Fruit fly (Drosophila melanogaster) whole organism, embryonic: Measurements from ENCODE around the gene Gmppb.

Experiments used
- Antp ChIP-seq: fragments of 200-800 bp; sonication (Bioruptor generic); optimal IDR thresholded peaks from 3 replicates; lab custom pipeline; 2016; ENCODE audit warnings: missing biosample characterization, missing genetic modification characterization
- B-H2 ChIP-seq: fragments of 200-800 bp; sonication (Bioruptor generic); optimal IDR thresholded peaks from 2 replicates; lab custom pipeline; 2018; ENCODE audit warnings: missing biosample characterization, mild to moderate bottlenecking, missing genetic modification characterization
- Bgb ChIP-seq: fragments of 200-800 bp; sonication (Bioruptor generic); IDR thresholded peaks from 2 replicates; pipeline ENCODE4 v1.3.6; 2022; ENCODE audit warnings: missing biosample characterization, missing genetic modification characterization; ENCODE audit not compliant: partially characterized antibody
- CG10274 ChIP-seq: fragments of 200-800 bp; sonication (Bioruptor generic); optimal IDR thresholded peaks from 3 replicates; lab custom pipeline; 2017; ENCODE audit warnings: missing biosample characterization, mild to moderate bottlenecking, missing genetic modification characterization
- CG10543 ChIP-seq: fragments of 200-800 bp; sonication (Bioruptor generic); optimal IDR thresholded peaks from 3 replicates; lab custom pipeline; 2017; ENCODE audit warnings: missing biosample characterization, mild to moderate bottlenecking, missing genetic modification characterization, moderate library complexity
- CG13287 ChIP-seq: fragments of 200-800 bp; sonication (Bioruptor generic); IDR thresholded peaks from 2 replicates; pipeline ENCODE4 v1.3.6; 2022; ENCODE audit warnings: missing biosample characterization, missing genetic modification characterization; ENCODE audit not compliant: partially characterized antibody
- CG13424 ChIP-seq: fragments of 200-800 bp; sonication (Bioruptor generic); optimal IDR thresholded peaks from 2 replicates; lab custom pipeline; 2019; ENCODE audit warnings: missing biosample characterization, mild to moderate bottlenecking, missing genetic modification characterization, moderate library complexity
- CG15011 ChIP-seq: fragments of 200-800 bp; sonication (Bioruptor generic); optimal IDR thresholded peaks from 3 replicates; lab custom pipeline; 2018; ENCODE audit warnings: missing biosample characterization, mild to moderate bottlenecking, missing genetic modification characterization
- CG1602 ChIP-seq: fragments of 200-800 bp; sonication (Bioruptor generic); optimal IDR thresholded peaks from 3 replicates; lab custom pipeline; 2016; ENCODE audit warnings: missing biosample characterization, missing genetic modification characterization
- CG1603 ChIP-seq: fragments of 200-800 bp; sonication (Bioruptor generic); optimal IDR thresholded peaks from 2 replicates; lab custom pipeline; 2019; ENCODE audit warnings: missing biosample characterization, mild to moderate bottlenecking, missing genetic modification characterization, moderate library complexity
- CG17829 ChIP-seq: fragments of 200-800 bp; optimal IDR thresholded peaks from 2 replicates; lab custom pipeline; 2019; ENCODE audit warnings: missing biosample characterization, mild to moderate bottlenecking, missing genetic modification characterization, moderate library complexity
- CG2199 ChIP-seq: fragments of 200-800 bp; sonication (Bioruptor generic); IDR thresholded peaks from 3 replicates; pipeline ENCODE4 v1.3.6; 2022; ENCODE audit warnings: missing biosample characterization, missing genetic modification characterization
- CG33213 ChIP-seq: fragments of 200-800 bp; sonication (Bioruptor generic); optimal IDR thresholded peaks from 3 replicates; lab custom pipeline; 2016; ENCODE audit warnings: missing biosample characterization, missing genetic modification characterization
- CG33557 ChIP-seq: fragments of 200-800 bp; sonication (Bioruptor generic); optimal IDR thresholded peaks from 2 replicates; lab custom pipeline; 2019; ENCODE audit warnings: missing biosample characterization, mild to moderate bottlenecking, missing genetic modification characterization, moderate library complexity
- CG3407 ChIP-seq: fragments of 200-800 bp; sonication (Bioruptor generic); optimal IDR thresholded peaks from 2 replicates; lab custom pipeline; 2018; ENCODE audit warnings: missing biosample characterization, mild to moderate bottlenecking, missing genetic modification characterization
- CG4617 ChIP-seq: fragments of 200-800 bp; sonication (Bioruptor generic); optimal IDR thresholded peaks from 3 replicates; lab custom pipeline; 2016; ENCODE audit warnings: missing biosample characterization, missing genetic modification characterization, borderline replicate concordance
- CG6689 ChIP-seq: fragments of 200-800 bp; sonication (Bioruptor generic); IDR thresholded peaks from 2 replicates; pipeline ENCODE4 v1.3.6; 2022; ENCODE audit warnings: missing biosample characterization, missing genetic modification characterization
- CG6813 ChIP-seq: fragments of 200-800 bp; sonication (Bioruptor generic); optimal IDR thresholded peaks from 2 replicates; lab custom pipeline; 2017; ENCODE audit warnings: missing biosample characterization, missing genetic modification characterization, mild to moderate bottlenecking, moderate library complexity, missing genetic modification reagents
- CG7839 ChIP-seq: fragments of 200-800 bp; sonication (Bioruptor generic); optimal IDR thresholded peaks from 3 replicates; lab custom pipeline; 2018; ENCODE audit warnings: missing biosample characterization, mild to moderate bottlenecking, missing genetic modification characterization, moderate library complexity
- Dek ChIP-seq: fragments of 200-800 bp; sonication (Bioruptor generic); optimal IDR thresholded peaks from 3 replicates; lab custom pipeline; 2019; ENCODE audit warnings: missing biosample characterization, mild to moderate bottlenecking, missing genetic modification characterization, moderate library complexity
- Dp ChIP-seq: fragments of 200-800 bp; sonication (Bioruptor generic); optimal IDR thresholded peaks from 2 replicates; lab custom pipeline; 2018; ENCODE audit warnings: missing biosample characterization, mild to moderate bottlenecking, missing genetic modification characterization, moderate library complexity
- Drgx ChIP-seq: fragments of 200-800 bp; sonication (Bioruptor generic); IDR thresholded peaks from 2 replicates; pipeline ENCODE4 v1.3.6; 2022; ENCODE audit warnings: missing biosample characterization, missing genetic modification characterization
- E2f1 ChIP-seq: fragments of 200-800 bp; sonication (Bioruptor generic); IDR thresholded peaks from 2 replicates; pipeline ENCODE4 v1.3.6; 2022; ENCODE audit warnings: missing biosample characterization, missing genetic modification characterization
- Fer3 ChIP-seq: fragments of 200-800 bp; sonication (Bioruptor generic); optimal IDR thresholded peaks from 2 replicates; lab custom pipeline; 2018; ENCODE audit warnings: missing biosample characterization, mild to moderate bottlenecking, missing genetic modification characterization, moderate library complexity
- HLH54F ChIP-seq: fragments of 200-800 bp; sonication (Bioruptor generic); optimal IDR thresholded peaks from 3 replicates; lab custom pipeline; 2016; ENCODE audit warnings: missing biosample characterization, missing genetic modification characterization
- HmgD ChIP-seq: fragments of 200-800 bp; sonication (Bioruptor generic); optimal IDR thresholded peaks from 3 replicates; lab custom pipeline; 2016; ENCODE audit warnings: missing biosample characterization, missing genetic modification characterization
- MBD-R2 ChIP-seq: fragments of 200-800 bp; sonication (Bioruptor generic); IDR thresholded peaks from 2 replicates; pipeline ENCODE4 v1.3.6; 2022; ENCODE audit warnings: missing biosample characterization, missing genetic modification characterization
- Nf-YA ChIP-seq: fragments of 200-800 bp; sonication (Bioruptor generic); IDR thresholded peaks from 2 replicates; pipeline ENCODE4 v1.3.6; 2022; ENCODE audit warnings: missing biosample characterization, missing genetic modification characterization
- Nf-YC ChIP-seq: fragments of 200-800 bp; optimal IDR thresholded peaks from 3 replicates; lab custom pipeline; 2019; ENCODE audit warnings: missing biosample characterization, mild to moderate bottlenecking, missing genetic modification characterization, moderate library complexity
- Sox100B ChIP-seq: fragments of 200-800 bp; sonication (Bioruptor generic); optimal IDR thresholded peaks from 3 replicates; lab custom pipeline; 2018; ENCODE audit warnings: missing biosample characterization, mild to moderate bottlenecking, missing genetic modification characterization
- Spps ChIP-seq: fragments of 200-800 bp; sonication (Bioruptor generic); optimal IDR thresholded peaks from 2 replicates; lab custom pipeline; 2018; ENCODE audit warnings: missing biosample characterization, mild to moderate bottlenecking, missing genetic modification characterization
- Sry-β ChIP-seq: fragments of 200-800 bp; sonication (Bioruptor generic); optimal IDR thresholded peaks from 2 replicates; lab custom pipeline; 2018; ENCODE audit warnings: missing biosample characterization, mild to moderate bottlenecking, missing genetic modification characterization, moderate library complexity
- TFAM ChIP-seq: fragments of 200-800 bp; sonication (Bioruptor generic); optimal IDR thresholded peaks from 2 replicates; lab custom pipeline; 2017; ENCODE audit warnings: missing biosample characterization, missing genetic modification characterization, inconsistent platforms
- Vsx1 ChIP-seq: fragments of 200-800 bp; sonication (Bioruptor generic); optimal IDR thresholded peaks from 2 replicates; lab custom pipeline; 2017; ENCODE audit warnings: missing biosample characterization, mild to moderate bottlenecking, missing genetic modification characterization, missing genetic modification reagents
- bowl ChIP-seq: fragments of 200-800 bp; sonication (Bioruptor generic); IDR thresholded peaks from 2 replicates; pipeline ENCODE4 v1.3.6; 2022; ENCODE audit warnings: missing biosample characterization, missing genetic modification characterization
- bsh ChIP-seq, 2 experiments: fragments of 200-800 bp; sonication (Bioruptor generic); optimal IDR thresholded peaks; 2 replicates each; lab custom pipeline; 2017 to 2018; ENCODE audit warnings: mild to moderate bottlenecking in 2 of 2, missing biosample characterization in 2 of 2, missing genetic modification characterization in 2 of 2, moderate library complexity in 1 of 2
- btn ChIP-seq: fragments of 200-800 bp; sonication (Bioruptor generic); optimal IDR thresholded peaks from 2 replicates; lab custom pipeline; 2016; ENCODE audit warnings: missing biosample characterization, missing genetic modification characterization
- da ChIP-seq: fragments of 200-800 bp; sonication (Bioruptor generic); optimal IDR thresholded peaks from 2 replicates; lab custom pipeline; 2016; ENCODE audit warnings: missing biosample characterization, missing genetic modification characterization
- klu ChIP-seq: fragments of 200-800 bp; sonication (Bioruptor generic); IDR thresholded peaks from 2 replicates; pipeline ENCODE4 v1.3.6; 2022; ENCODE audit warnings: missing biosample characterization, missing genetic modification characterization
- nerfin-2 ChIP-seq: fragments of 200-800 bp; sonication (Bioruptor generic); IDR thresholded peaks from 2 replicates; pipeline ENCODE4 v1.3.6; 2022; ENCODE audit warnings: missing biosample characterization, missing genetic modification characterization; ENCODE audit not compliant: partially characterized antibody
- pb ChIP-seq: fragments of 200-800 bp; sonication (Bioruptor generic); optimal IDR thresholded peaks from 3 replicates; lab custom pipeline; 2016; ENCODE audit warnings: missing biosample characterization, missing genetic modification characterization
- psq ChIP-seq: fragments of 200-800 bp; sonication (Bioruptor generic); optimal IDR thresholded peaks from 2 replicates; lab custom pipeline; 2017; ENCODE audit warnings: missing biosample characterization, missing genetic modification characterization
- repo ChIP-seq: fragments of 200-800 bp; sonication (Bioruptor generic); optimal IDR thresholded peaks from 2 replicates; lab custom pipeline; 2016; ENCODE audit warnings: missing biosample characterization, missing genetic modification characterization
- row ChIP-seq: fragments of 200-800 bp; sonication (Bioruptor generic); IDR thresholded peaks from 3 replicates; pipeline ENCODE4 v1.3.6; 2022; ENCODE audit warnings: missing biosample characterization, missing genetic modification characterization
- vfl ChIP-seq: fragments of 200-800 bp; sonication (Bioruptor generic); optimal IDR thresholded peaks from 2 replicates; lab custom pipeline; 2016; ENCODE audit warnings: missing biosample characterization, missing genetic modification characterization
- vnd ChIP-seq: fragments of 200-800 bp; sonication (Bioruptor generic); IDR thresholded peaks from 3 replicates; pipeline ENCODE4 v1.3.6; 2022; ENCODE audit warnings: missing biosample characterization, missing genetic modification characterization; ENCODE audit not compliant: partially characterized antibody
- wdn ChIP-seq: fragments of 200-800 bp; sonication (Bioruptor generic); IDR thresholded peaks from 2 replicates; pipeline ENCODE4 v1.3.6; 2022; ENCODE audit warnings: missing biosample characterization, missing genetic modification characterization
- zf30C ChIP-seq: fragments of 200-800 bp; sonication (Bioruptor generic); optimal IDR thresholded peaks from 3 replicates; lab custom pipeline; 2018; ENCODE audit warnings: missing biosample characterization, mild to moderate bottlenecking, missing genetic modification characterization

Gene Gmppb

DNA sequence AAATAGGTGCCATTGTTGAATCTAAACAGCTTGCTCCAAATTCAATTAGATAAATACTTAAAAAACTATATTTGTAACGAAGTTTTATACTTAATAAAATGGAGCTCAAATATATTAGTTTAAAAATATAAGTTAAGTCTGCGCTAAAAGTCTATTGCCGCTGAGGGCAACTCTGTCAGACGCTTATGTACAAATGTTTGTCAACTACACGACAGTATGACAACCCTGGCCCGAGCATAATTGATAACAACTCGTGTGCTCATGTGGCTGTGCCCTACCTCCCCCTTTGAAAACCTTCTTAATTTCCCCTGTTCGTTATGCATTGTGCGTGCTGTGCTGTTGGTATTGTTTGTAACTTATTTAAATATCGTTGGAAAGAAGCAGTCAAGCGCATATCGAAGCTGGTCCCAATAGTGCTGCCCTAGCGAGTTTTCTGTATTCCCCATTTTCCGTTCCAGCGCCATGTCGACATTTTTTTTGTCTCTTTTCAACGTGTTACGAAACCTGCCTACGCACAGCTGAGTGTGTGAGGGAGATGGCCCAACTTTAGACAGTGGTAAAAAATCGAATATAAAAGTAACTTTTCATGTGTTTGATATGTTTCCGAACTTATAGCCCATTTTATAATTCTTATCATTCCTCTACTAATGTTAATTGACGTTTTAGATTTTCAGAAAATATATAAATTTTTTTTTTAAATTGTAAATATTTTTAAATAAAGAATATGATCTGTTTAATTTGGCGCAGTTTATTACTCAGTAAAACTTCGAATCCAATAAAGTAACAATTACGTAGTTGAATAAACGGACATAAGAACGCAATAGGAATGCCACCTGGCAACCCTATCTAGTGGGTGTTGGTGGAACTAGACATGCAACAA lies 6.2 kb upstream of the Gmppb start (continued):
- 0 out of 2 replicates have a peak, but pooled peaks have one; percentile 9 for TF ChIP-seq CG13287 (GFP tag; lab: Robert Waterston, UW)
- TF ChIP-seq vnd (GFP tag; lab: Robert Waterston, UW) = no peak
- TF ChIP-seq psq = no peak
- peak; percentile 47 for TF ChIP-seq Dek (tag; lab: Kevin White, UChicago)
- no peak for TF ChIP-seq CG33213 (GFP tag; lab: Kevin White, UChicago)
- TF ChIP-seq klu (GFP tag; lab: Robert Waterston, UW) = peak; percentile 17; the same call in 1 of the 2 replicates
- peak; percentile 83 for TF ChIP-seq CG7839 (tag; lab: Kevin White, UChicago)
- TF ChIP-seq Bgb (GFP tag; lab: Robert Waterston, UW) = no peak
- no peak for TF ChIP-seq btn
- no peak for TF ChIP-seq B-H2 (GFP tag; lab: Kevin White, UChicago)
- TF ChIP-seq Drgx (GFP tag; lab: Robert Waterston, UW) = 0 out of 2 replicates have a peak, but pooled peaks have one; percentile 21
- TF ChIP-seq CG10274 (GFP tag; lab: Kevin White, UChicago) = peak; percentile 44
- TF ChIP-seq bowl (GFP tag; lab: Robert Waterston, UW) = no peak
- peak; percentile 46 for TF ChIP-seq Spps
- no peak for TF ChIP-seq repo (GFP tag; lab: Kevin White, UChicago)
- no peak for TF ChIP-seq pb (GFP tag; lab: Kevin White, UChicago)
- TF ChIP-seq MBD-R2 (GFP tag; lab: Robert Waterston, UW) = no peak
- TF ChIP-seq CG13424 (tag; lab: Kevin White, UChicago) = peak; percentile 87
- TF ChIP-seq Dp = no peak
- peak; percentile 9 for TF ChIP-seq vfl (GFP tag; lab: Kevin White, UChicago)
- peak; percentile 60 for TF ChIP-seq CG1602 (GFP tag; lab: Kevin White, UChicago)
- no peak for TF ChIP-seq nerfin-2 (GFP tag; lab: Robert Waterston, UW)
- no peak for TF ChIP-seq HmgD (GFP tag; lab: Kevin White, UChicago)
- peak in 1 of 2 experiments; percentile 80 for TF ChIP-seq bsh (GFP tag; optimal IDR thresholded peaks at IDR 0.05; lab: Kevin White, UChicago)
- no peak for TF ChIP-seq da (GFP tag; lab: Kevin White, UChicago)
- TF ChIP-seq Vsx1 = no peak
- TF ChIP-seq Fer3 (tag; lab: Kevin White, UChicago) = peak; percentile 65
- peak; percentile 73 for TF ChIP-seq row
- TF ChIP-seq CG3407 (GFP tag; lab: Kevin White, UChicago) = peak; percentile 50
- peak; percentile 57 for TF ChIP-seq E2f1 (GFP tag; lab: Robert Waterston, UW)
- no peak for TF ChIP-seq TFAM (GFP tag; lab: Kevin White, UChicago)
- peak; percentile 78 for TF ChIP-seq CG17829 (tag; lab: Kevin White, UChicago)
- no peak for TF ChIP-seq Antp (GFP tag; lab: Kevin White, UChicago)
- peak; percentile 45; the same call in 1 of the 2 replicates for TF ChIP-seq Nf-YA
- peak; percentile 62 for TF ChIP-seq CG6813 (GFP tag; lab: Kevin White, UChicago)
- TF ChIP-seq zf30C (GFP tag; lab: Kevin White, UChicago) = no peak
- peak; percentile 91 for TF ChIP-seq CG2199 (GFP tag; lab: Robert Waterston, UW)
- TF ChIP-seq CG33557 (GFP tag; lab: Kevin White, UChicago) = peak; percentile 53
- no peak for TF ChIP-seq HLH54F (GFP tag; lab: Kevin White, UChicago)
- TF ChIP-seq Sox100B (GFP tag; lab: Kevin White, UChicago) = peak; percentile 77
- TF ChIP-seq CG10543 (GFP tag; lab: Kevin White, UChicago) = peak; percentile 61
- TF ChIP-seq Sry-β (GFP tag; lab: Kevin White, UChicago) = peak; percentile 79
- TF ChIP-seq CG4617 (GFP tag; lab: Kevin White, UChicago) = peak; percentile 13
- peak; percentile 40 for TF ChIP-seq CG1603 (tag; lab: Kevin White, UChicago)
- peak; percentile 57 for TF ChIP-seq Nf-YC
- TF ChIP-seq wdn = no peak
- peak; percentile 72 for TF ChIP-seq CG6689
- peak; percentile 40 for TF ChIP-seq CG15011 (GFP tag; lab: Kevin White, UChicago)
